Worm (Caenorhabditis elegans) whole organism, L2 larva: ENCODE measurements around the gene Y57A10C.10.

Experiments used
- F13H6.1 ChIP-seq: sonication (generic microtip); optimal IDR thresholded peaks from 2 replicates; lab custom pipeline; 2016; ENCODE audit warnings: missing genetic modification characterization, missing compliant biosample characterization
- R02D3.7 ChIP-seq: fragments of 150-350 bp; optimal IDR thresholded peaks from 2 replicates; lab custom pipeline; 2014; ENCODE audit warnings: missing biosample characterization, missing genetic modification characterization
- aly-2 ChIP-seq: fragments of 150-350 bp; optimal IDR thresholded peaks from 2 replicates; lab custom pipeline; 2014; ENCODE audit warnings: missing biosample characterization, missing genetic modification characterization
- blmp-1 ChIP-seq: sonication (generic microtip); optimal IDR thresholded peaks from 2 replicates; lab custom pipeline; 2017; ENCODE audit warnings: missing genetic modification characterization, mild to moderate bottlenecking, missing compliant biosample characterization, antibody characterized with exemption, moderate library complexity; ENCODE audit not compliant: insufficient read depth
- elt-3 ChIP-seq: sonication (generic microtip); optimal IDR thresholded peaks from 2 replicates; lab custom pipeline; 2017; ENCODE audit warnings: missing biosample characterization, missing genetic modification characterization
- lin-11 ChIP-seq: fragments of 150-350 bp; sonication (generic microtip); optimal IDR thresholded peaks from 2 replicates; lab custom pipeline; 2014; ENCODE audit warnings: missing biosample characterization, missing genetic modification characterization, inconsistent platforms, mixed read lengths
- mab-5 ChIP-seq: fragments of 150-350 bp; optimal IDR thresholded peaks from 2 replicates; lab custom pipeline; 2014; ENCODE audit warnings: missing biosample characterization, missing genetic modification characterization
- sma-3 ChIP-seq: sonication (generic microtip); optimal IDR thresholded peaks from 2 replicates; lab custom pipeline; 2016; ENCODE audit warnings: missing genetic modification reagents, missing genetic modification characterization, missing compliant biosample characterization
- snpc-4 ChIP-seq: fragments of 150-350 bp; optimal IDR thresholded peaks from 2 replicates; lab custom pipeline; 2014; ENCODE audit warnings: missing biosample characterization, missing genetic modification characterization
- unc-39 ChIP-seq: fragments of 150-350 bp; optimal IDR thresholded peaks from 2 replicates; lab custom pipeline; 2014; ENCODE audit warnings: missing biosample characterization, missing genetic modification characterization
- unc-62 ChIP-seq: fragments of 150-350 bp; optimal IDR thresholded peaks from 2 replicates; lab custom pipeline; 2014; ENCODE audit warnings: missing biosample characterization, missing genetic modification reagents, missing genetic modification characterization

ce11 chrII:12394138-12394537 is 46.9 kb downstream of the Y57A10C.10 start:
- TF ChIP-seq elt-3 (no peak), snpc-4 (tag; lab: Kevin White, UChicago) (no peak), unc-62 (no peak), unc-39 (tag; lab: Kevin White, UChicago) (no peak), aly-2 (no peak), R02D3.7 (tag; lab: Kevin White, UChicago) (no peak), F13H6.1 (tag; lab: Kevin White, UChicago) (no peak), lin-11 (tag; lab: Kevin White, UChicago) (no peak), mab-5 (tag; lab: Kevin White, UChicago) (no peak), sma-3 (GFP tag; lab: Kevin White, UChicago) (no peak), blmp-1 (tag; lab: Kevin White, UChicago) (no peak)
